Worm (Caenorhabditis elegans) whole organism, mixed stage, embryonic: ENCODE data around the gene fbxa-98.

Experiments used
- M03D4.4 ChIP-seq: sonication (generic microtip); optimal IDR thresholded peaks from 2 replicates; lab custom pipeline; 2017; ENCODE audit warnings: mild to moderate bottlenecking, missing genetic modification characterization, missing compliant biosample characterization
- bed-3 ChIP-seq: fragments of 200-800 bp; sonication (Bioruptor generic); optimal IDR thresholded peaks from 3 replicates; lab custom pipeline; 2018; ENCODE audit warnings: mild to moderate bottlenecking, missing genetic modification characterization, moderate library complexity, missing compliant biosample characterization
- blmp-1 ChIP-seq: fragments of 150-350 bp; optimal IDR thresholded peaks from 2 replicates; lab custom pipeline; 2014; ENCODE audit warnings: missing biosample characterization, missing genetic modification characterization
- ceh-39 ChIP-seq: fragments of 150-350 bp; optimal IDR thresholded peaks from 2 replicates; lab custom pipeline; 2014; ENCODE audit warnings: missing biosample characterization, missing genetic modification characterization
- ceh-43 ChIP-seq: fragments of 200-800 bp; sonication (Bioruptor generic); optimal IDR thresholded peaks from 2 replicates; lab custom pipeline; 2018; ENCODE audit warnings: mild to moderate bottlenecking, missing genetic modification characterization, moderate library complexity, missing compliant biosample characterization
- ceh-83 ChIP-seq: fragments of 200-800 bp; sonication (Bioruptor generic); optimal IDR thresholded peaks from 2 replicates; lab custom pipeline; 2018; ENCODE audit warnings: mild to moderate bottlenecking, missing genetic modification characterization, missing compliant biosample characterization
- drap-1 ChIP-seq: fragments of 200-800 bp; sonication (Bioruptor generic); optimal IDR thresholded peaks from 3 replicates; lab custom pipeline; 2018; ENCODE audit warnings: mild to moderate bottlenecking, missing genetic modification characterization, missing compliant biosample characterization
- elt-1 ChIP-seq: sonication (generic microtip); optimal IDR thresholded peaks from 2 replicates; lab custom pipeline; 2017; ENCODE audit warnings: missing genetic modification characterization, mild to moderate bottlenecking, missing compliant biosample characterization, antibody characterized with exemption, moderate library complexity, borderline replicate concordance; ENCODE audit not compliant: insufficient read depth
- elt-3 ChIP-seq: fragments of 150-350 bp; optimal IDR thresholded peaks from 2 replicates; lab custom pipeline; 2014; ENCODE audit warnings: missing biosample characterization, missing genetic modification characterization
- flh-1 ChIP-seq: fragments of 200-800 bp; sonication (Bioruptor generic); optimal IDR thresholded peaks from 2 replicates; lab custom pipeline; 2018; ENCODE audit warnings: mild to moderate bottlenecking, missing genetic modification characterization, moderate library complexity, missing compliant biosample characterization
- ham-2 ChIP-seq: fragments of 200-800 bp; sonication (Bioruptor generic); optimal IDR thresholded peaks from 2 replicates; lab custom pipeline; 2018; ENCODE audit warnings: mild to moderate bottlenecking, missing genetic modification characterization, missing compliant biosample characterization
- hlh-1 ChIP-seq: fragments of 150-350 bp; optimal IDR thresholded peaks from 2 replicates; lab custom pipeline; 2014; ENCODE audit warnings: missing biosample characterization, missing genetic modification reagents, missing genetic modification characterization
- lin-13 ChIP-seq: fragments of 150-350 bp; optimal IDR thresholded peaks from 2 replicates; lab custom pipeline; 2014; ENCODE audit warnings: missing biosample characterization, missing genetic modification characterization
- lin-32 ChIP-seq: fragments of 200-800 bp; sonication (Bioruptor generic); optimal IDR thresholded peaks from 2 replicates; lab custom pipeline; 2018; ENCODE audit warnings: mild to moderate bottlenecking, missing genetic modification characterization, missing compliant biosample characterization
- lsy-2 ChIP-seq: fragments of 150-350 bp; optimal IDR thresholded peaks from 2 replicates; lab custom pipeline; 2014; ENCODE audit warnings: missing biosample characterization, missing genetic modification characterization
- mab-5 ChIP-seq: fragments of 150-350 bp; optimal IDR thresholded peaks from 2 replicates; lab custom pipeline; 2014; ENCODE audit warnings: missing biosample characterization, missing genetic modification characterization
- mep-1 ChIP-seq: fragments of 150-350 bp; optimal IDR thresholded peaks from 2 replicates; lab custom pipeline; 2017; ENCODE audit warnings: missing biosample characterization, missing genetic modification reagents, missing genetic modification characterization, inconsistent platforms
- mls-2 ChIP-seq: sonication (generic microtip); optimal IDR thresholded peaks from 2 replicates; lab custom pipeline; 2016; ENCODE audit warnings: mild to moderate bottlenecking, missing genetic modification characterization, moderate library complexity, missing compliant biosample characterization
- nhr-12 ChIP-seq: fragments of 150-350 bp; optimal IDR thresholded peaks from 2 replicates; lab custom pipeline; 2014; ENCODE audit warnings: missing biosample characterization, missing genetic modification characterization
- nhr-2 ChIP-seq: fragments of 150-350 bp; optimal IDR thresholded peaks from 2 replicates; lab custom pipeline; 2014; ENCODE audit warnings: missing biosample characterization, missing genetic modification characterization
- nhr-237 ChIP-seq: fragments of 150-350 bp; optimal IDR thresholded peaks from 2 replicates; lab custom pipeline; 2014; ENCODE audit warnings: missing biosample characterization, missing genetic modification characterization
- nhr-28 ChIP-seq: fragments of 150-350 bp; optimal IDR thresholded peaks from 2 replicates; lab custom pipeline; 2014; ENCODE audit warnings: missing biosample characterization, missing genetic modification characterization
- nhr-76 ChIP-seq: sonication (generic microtip); optimal IDR thresholded peaks from 2 replicates; lab custom pipeline; 2017; ENCODE audit warnings: missing biosample characterization, missing genetic modification characterization
- pha-4 ChIP-seq: fragments of 150-350 bp; optimal IDR thresholded peaks from 2 replicates; lab custom pipeline; 2018; ENCODE audit warnings: missing biosample characterization, missing genetic modification reagents, missing genetic modification characterization
- sem-2 ChIP-seq: fragments of 200-800 bp; sonication (Bioruptor generic); optimal IDR thresholded peaks from 2 replicates; lab custom pipeline; 2018; ENCODE audit warnings: mild to moderate bottlenecking, missing genetic modification characterization, missing compliant biosample characterization
- snpc-4 ChIP-seq: fragments of 150-350 bp; optimal IDR thresholded peaks from 2 replicates; lab custom pipeline; 2014; ENCODE audit warnings: missing biosample characterization, missing genetic modification characterization
- sptf-1 ChIP-seq: sonication (generic microtip); optimal IDR thresholded peaks from 2 replicates; lab custom pipeline; 2017; ENCODE audit warnings: mild to moderate bottlenecking, missing genetic modification characterization, moderate library complexity, missing compliant biosample characterization
- tbx-8 ChIP-seq: fragments of 200-800 bp; sonication (Bioruptor generic); optimal IDR thresholded peaks from 2 replicates; lab custom pipeline; 2018; ENCODE audit warnings: mild to moderate bottlenecking, missing genetic modification characterization, moderate library complexity, missing compliant biosample characterization
- unc-39 ChIP-seq: fragments of 150-350 bp; optimal IDR thresholded peaks from 2 replicates; lab custom pipeline; 2014; ENCODE audit warnings: missing biosample characterization, missing genetic modification characterization
- unc-62 ChIP-seq: fragments of 150-350 bp; optimal IDR thresholded peaks from 2 replicates; lab custom pipeline; 2014; ENCODE audit warnings: missing biosample characterization, missing genetic modification reagents, missing genetic modification characterization
- zip-8 ChIP-seq: fragments of 150-350 bp; optimal IDR thresholded peaks from 2 replicates; lab custom pipeline; 2014; ENCODE audit warnings: missing biosample characterization, missing genetic modification characterization
- ztf-11 ChIP-seq: fragments of 150-350 bp; optimal IDR thresholded peaks from 2 replicates; lab custom pipeline; 2014; ENCODE audit warnings: missing biosample characterization, missing genetic modification characterization

Gene fbxa-98

DNA sequence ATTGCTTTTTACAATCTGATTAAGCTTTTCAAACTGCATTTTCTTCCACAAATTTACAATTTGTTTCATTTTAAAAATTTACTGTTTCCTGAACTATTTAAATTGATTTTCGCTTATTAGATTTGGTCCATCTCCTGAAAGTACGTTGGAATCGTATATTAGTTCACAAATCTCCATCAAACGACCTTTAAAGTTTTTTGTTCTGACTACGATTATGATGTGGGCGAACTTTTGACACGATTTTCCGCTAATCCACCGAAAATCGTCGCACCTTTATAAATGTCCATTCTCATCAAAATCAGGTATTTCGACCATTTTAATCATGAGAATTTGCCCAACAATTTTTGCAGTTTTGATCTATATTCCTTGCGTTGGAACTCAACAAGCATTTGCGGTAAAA, 9.7 kb upstream of the fbxa-98 start, which contains the start of gene C08F11.1:
TSS of gene C08F11.1 (plus strand) at position 301 of the 400 bp plus-strand sequence.
- TF ChIP-seq elt-1 (tag; lab: Kevin White, UChicago): no peak
- no peak for TF ChIP-seq lin-13 (tag; lab: Kevin White, UChicago)
- no peak for TF ChIP-seq pha-4 (tag; lab: Kevin White, UChicago)
- TF ChIP-seq nhr-76 (tag; lab: Kevin White, UChicago): no peak
- TF ChIP-seq drap-1: no peak
- no peak for TF ChIP-seq mep-1 (tag; lab: Kevin White, UChicago)
- TF ChIP-seq mab-5 (tag; lab: Kevin White, UChicago): no peak
- TF ChIP-seq sptf-1 (tag; lab: Kevin White, UChicago): no peak
- TF ChIP-seq ceh-43 (GFP tag; lab: Kevin White, UChicago): no peak
- no peak for TF ChIP-seq unc-39 (tag; lab: Kevin White, UChicago)
- no peak for TF ChIP-seq bed-3 (GFP tag; lab: Kevin White, UChicago)
- TF ChIP-seq ham-2 (GFP tag; lab: Kevin White, UChicago): no peak
- TF ChIP-seq flh-1 (GFP tag; lab: Kevin White, UChicago): no peak
- TF ChIP-seq hlh-1 (tag; lab: Kevin White, UChicago): no peak
- TF ChIP-seq unc-62 (GFP tag; lab: Kevin White, UChicago): no peak
- TF ChIP-seq nhr-12 (tag; lab: Kevin White, UChicago): no peak

DNA sequence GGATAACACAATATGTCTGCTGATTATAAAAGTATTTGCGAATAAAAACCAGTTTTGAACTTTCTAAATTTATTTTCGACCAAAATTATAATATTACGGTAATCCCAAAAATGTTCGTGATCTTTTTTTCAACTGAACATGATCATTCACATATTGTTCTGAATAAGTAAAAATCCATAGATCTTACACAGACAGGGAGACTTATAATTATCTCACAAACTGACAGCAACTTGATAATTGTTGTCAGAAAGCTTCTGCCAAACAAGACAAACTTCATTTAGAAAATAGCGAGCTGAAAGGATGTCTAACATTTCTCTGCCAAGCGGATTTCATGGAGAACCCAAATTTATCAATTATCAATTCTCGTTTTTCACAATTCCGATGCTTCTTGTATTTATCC, 6.7 kb upstream of the fbxa-98 start, which contains the start of gene sru-21:
TSS of gene sru-21 (plus strand) at position 301 of the 400 bp plus-strand sequence.
- TF ChIP-seq nhr-237 (tag; lab: Kevin White, UChicago) (no peak), snpc-4 (tag; lab: Kevin White, UChicago) (no peak), nhr-76 (tag; lab: Kevin White, UChicago) (no peak), nhr-12 (tag; lab: Kevin White, UChicago) (no peak), nhr-2 (tag; lab: Kevin White, UChicago) (no peak), ceh-83 (GFP tag; lab: Kevin White, UChicago) (no peak), sem-2 (GFP tag; lab: Kevin White, UChicago) (no peak), unc-39 (tag; lab: Kevin White, UChicago) (no peak), ham-2 (GFP tag; lab: Kevin White, UChicago) (no peak)

DNA sequence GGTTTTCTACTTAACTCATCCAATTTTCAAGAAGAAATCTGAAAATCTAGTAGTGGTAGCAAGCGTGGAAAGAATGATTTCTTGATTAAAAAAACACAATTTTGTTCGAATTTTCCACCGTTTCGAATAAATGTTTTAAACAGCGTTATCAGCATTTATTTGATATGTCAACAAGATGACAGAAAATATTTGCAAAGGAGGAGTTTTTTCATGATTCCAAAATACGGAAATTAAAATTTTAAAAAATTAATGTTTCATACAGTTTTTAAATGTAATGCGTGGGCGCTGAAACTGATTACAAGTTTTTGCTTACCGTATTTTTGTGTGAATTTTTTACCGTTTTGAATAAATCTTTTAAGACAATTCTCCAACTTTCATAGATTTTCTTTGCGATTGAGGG, 594 bp upstream of the fbxa-98 start:
- no peak for TF ChIP-seq ham-2 (GFP tag; lab: Kevin White, UChicago)
- TF ChIP-seq lin-13 (tag; lab: Kevin White, UChicago): no peak
- TF ChIP-seq nhr-12 (tag; lab: Kevin White, UChicago): no peak
- TF ChIP-seq pha-4 (tag; lab: Kevin White, UChicago): no peak
- no peak for TF ChIP-seq nhr-28 (tag; lab: Kevin White, UChicago)
- TF ChIP-seq M03D4.4 (tag; lab: Kevin White, UChicago): no peak
- TF ChIP-seq snpc-4 (tag; lab: Kevin White, UChicago): no peak
- TF ChIP-seq tbx-8 (GFP tag; lab: Kevin White, UChicago): no peak
- TF ChIP-seq flh-1 (GFP tag; lab: Kevin White, UChicago): no peak
- no peak for TF ChIP-seq zip-8 (tag; lab: Kevin White, UChicago)
- no peak for TF ChIP-seq lsy-2 (tag; lab: Kevin White, UChicago)
- TF ChIP-seq ceh-39 (tag; lab: Kevin White, UChicago): no peak
- TF ChIP-seq, all 35 proteins: peak for 0

DNA sequence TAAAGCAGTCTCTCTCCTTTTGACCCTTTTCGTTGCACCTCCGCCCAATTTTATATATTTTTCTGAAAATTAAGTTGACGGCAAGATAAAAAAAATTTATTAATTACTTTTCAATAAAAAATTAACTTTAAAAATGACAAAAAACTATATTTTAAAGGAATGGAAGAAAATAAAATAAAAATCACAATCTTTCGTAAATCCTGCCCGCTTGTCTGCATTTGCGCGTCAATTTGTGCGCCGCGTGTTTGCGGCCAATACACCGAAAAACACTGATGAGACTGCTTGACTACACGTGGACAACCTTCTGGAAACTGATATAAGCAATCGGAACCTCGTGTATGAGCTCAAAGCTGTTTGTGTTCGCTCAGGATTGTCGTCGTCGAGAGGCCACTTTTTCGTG, 3.8 kb downstream of the fbxa-98 start, which contains the start of gene C08F11.7:
TSS of gene C08F11.7 (plus strand) at position 301 of the 400 bp plus-strand sequence.
- TF ChIP-seq mls-2 (tag; lab: Kevin White, UChicago) (no peak), M03D4.4 (tag; lab: Kevin White, UChicago) (no peak), blmp-1 (tag; lab: Kevin White, UChicago) (no peak), sem-2 (GFP tag; lab: Kevin White, UChicago) (no peak)
- TF ChIP-seq, all 35 proteins: peak for 0

DNA sequence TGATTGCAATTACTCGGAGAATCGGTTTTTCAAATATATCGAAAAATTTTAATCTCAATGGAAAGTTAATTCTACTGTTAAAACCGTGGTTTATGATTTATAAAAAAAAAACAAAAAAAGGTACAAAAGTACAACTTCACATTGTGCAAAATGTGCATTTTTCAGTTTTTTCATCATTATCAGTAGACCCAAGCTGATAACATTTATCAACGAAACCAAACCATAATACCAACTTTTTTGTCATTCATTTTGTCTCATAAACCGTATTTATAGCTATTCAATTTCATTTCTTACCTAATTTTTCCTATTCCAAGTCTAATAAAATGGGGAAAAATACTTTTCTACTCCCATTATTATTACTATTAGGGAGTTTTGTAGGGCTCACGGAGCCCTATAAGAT, 5.8 kb downstream of the fbxa-98 start, which contains the start of gene ugt-22:
TSS of gene ugt-22 (plus strand) at position 234 of the 400 bp plus-strand sequence.
- TF ChIP-seq nhr-28 (tag; lab: Kevin White, UChicago): no peak
- TF ChIP-seq lin-32 (GFP tag; lab: Kevin White, UChicago): no peak
- no peak for TF ChIP-seq snpc-4 (tag; lab: Kevin White, UChicago)
- no peak for TF ChIP-seq pha-4 (tag; lab: Kevin White, UChicago)
- no peak for TF ChIP-seq elt-3 (tag; lab: Kevin White, UChicago)
- no peak for TF ChIP-seq sem-2 (GFP tag; lab: Kevin White, UChicago)
- no peak for TF ChIP-seq blmp-1 (tag; lab: Kevin White, UChicago)
- no peak for TF ChIP-seq ztf-11 (tag; lab: Kevin White, UChicago)
